Fruit fly (Drosophila melanogaster) S2 (cell line): ENCODE data around the gene CG3918.

Experiments
- CG8478 ChIP-seq: fragments of >200 bp; optimal IDR thresholded peaks from 2 replicates; lab custom pipeline; 2018
- CTCF ChIP-seq, 2 experiments: fragments of >200 bp; optimal IDR thresholded peaks; 2 replicates each; lab custom pipeline; 2018

DNA sequence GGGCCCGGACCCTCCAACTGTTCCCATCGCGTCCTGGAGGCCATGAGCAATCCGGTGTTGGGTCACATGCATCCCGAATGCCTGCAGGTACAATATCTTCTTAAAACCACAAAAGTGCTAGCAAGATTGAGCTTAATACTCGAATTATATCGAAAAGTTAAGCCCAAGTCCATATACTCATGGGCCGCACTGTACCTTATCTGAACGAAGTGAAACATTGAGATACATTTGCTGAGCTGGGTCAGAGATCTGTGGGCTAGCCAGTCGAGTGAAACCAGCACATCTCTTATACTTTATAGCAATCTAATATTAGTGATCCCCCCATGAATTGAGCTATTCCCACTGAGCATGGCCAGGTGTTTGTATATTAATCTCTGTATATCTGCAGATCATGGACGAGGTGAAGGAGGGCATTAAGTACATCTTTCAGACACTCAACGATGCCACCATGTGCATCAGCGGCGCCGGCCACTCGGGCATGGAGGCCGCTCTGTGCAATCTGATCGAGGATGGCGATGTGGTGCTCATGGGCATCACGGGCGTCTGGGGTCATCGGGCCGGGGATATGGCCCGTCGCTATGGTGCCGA lies 5.0 kb downstream of the CG3918 start:
- TF ChIP-seq CG8478 (lab: Kevin White, UChicago): no peak
- no peak for TF ChIP-seq CTCF (optimal IDR thresholded peaks at IDR 0.05; lab: Kevin White, UChicago)
